Fruit fly (Drosophila melanogaster) S2 (cell line): ENCODE measurements around the gene Mgat4b.

Experiments used
- CG8478 ChIP-seq: fragments of >200 bp; optimal IDR thresholded peaks from 2 replicates; lab custom pipeline; 2018
- CTCF ChIP-seq, 2 experiments: fragments of >200 bp; optimal IDR thresholded peaks; 2 replicates each; lab custom pipeline; 2018

The Mgat4b gene

DNA sequence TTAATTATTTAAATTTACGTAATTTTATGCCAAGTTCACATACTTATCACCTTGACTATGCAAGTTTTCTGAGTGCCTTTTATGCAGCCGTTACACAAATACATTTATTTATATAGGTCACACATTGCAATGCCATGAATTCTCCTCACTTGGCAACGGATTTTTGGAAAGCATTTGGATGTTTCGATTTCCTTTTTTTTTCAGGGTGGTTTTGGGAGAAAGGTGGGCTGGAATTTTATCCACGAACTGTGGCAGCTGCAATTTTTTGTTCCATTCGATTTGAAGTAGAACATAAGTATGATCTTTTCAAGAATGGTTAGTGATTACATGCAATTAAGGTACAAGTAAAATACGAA is 12.8 kb upstream of the Mgat4b start:
- TF ChIP-seq CG8478 (lab: Kevin White, UChicago) (no peak), CTCF (optimal IDR thresholded peaks at IDR 0.05; lab: Kevin White, UChicago) (no peak)

DNA sequence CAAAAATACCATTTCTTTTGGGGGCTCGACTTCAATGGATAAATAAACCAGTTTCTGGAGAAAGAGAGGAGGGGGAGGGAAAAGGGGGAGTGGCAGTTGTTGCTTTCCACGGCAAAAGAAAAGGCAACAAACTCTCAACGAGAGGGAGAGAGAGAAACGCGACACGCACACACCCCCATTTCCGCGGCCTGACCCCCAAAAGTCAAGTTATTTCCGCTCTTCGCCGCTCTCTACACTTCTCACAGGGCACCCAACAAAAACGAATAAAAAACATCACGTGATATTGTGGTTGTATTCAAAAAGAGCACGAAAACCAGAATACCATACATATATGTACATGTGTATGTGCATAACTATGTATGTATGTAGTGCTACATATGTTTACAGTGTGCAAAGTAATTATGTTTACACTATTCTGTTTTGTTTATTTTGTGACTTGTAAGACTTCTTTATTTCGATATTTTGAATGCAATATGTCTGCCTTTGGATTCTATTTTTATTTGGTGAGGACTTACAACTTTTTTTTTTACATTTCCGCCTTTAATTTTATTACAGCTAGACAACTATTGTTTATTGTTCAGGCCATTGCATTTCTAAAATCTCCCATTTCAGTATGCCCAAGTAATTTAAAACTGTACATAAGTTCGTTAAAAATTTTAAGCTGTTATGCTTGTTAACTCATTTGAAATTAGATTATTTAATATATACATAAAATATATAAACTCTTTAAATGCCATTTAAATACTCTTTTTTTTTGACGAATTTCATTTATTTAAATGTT is 12.2 kb upstream of the Mgat4b start:
- no peak for TF ChIP-seq CG8478 (lab: Kevin White, UChicago)
- TF ChIP-seq CTCF (optimal IDR thresholded peaks at IDR 0.05; lab: Kevin White, UChicago) = no peak

DNA sequence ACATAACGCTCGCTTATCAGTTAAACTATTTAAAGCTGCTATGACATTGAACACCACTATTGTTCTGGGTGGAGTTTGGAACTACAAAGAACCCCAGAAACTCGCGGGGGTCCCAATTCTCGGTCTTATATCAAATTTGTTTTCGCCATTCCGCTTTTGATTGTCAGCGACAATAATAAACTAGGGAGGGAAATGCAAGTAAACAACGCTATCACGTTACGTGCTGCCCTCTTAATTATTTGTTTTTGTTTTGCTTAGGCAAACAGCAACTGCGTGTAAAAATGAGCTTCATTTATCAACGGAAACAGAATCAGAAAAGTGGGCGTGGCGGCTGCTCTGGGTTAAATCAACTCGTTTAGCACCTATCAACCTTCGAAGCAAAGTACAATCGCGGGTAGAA is 11.1 kb upstream of the Mgat4b start:
- TF ChIP-seq CTCF (optimal IDR thresholded peaks at IDR 0.05; lab: Kevin White, UChicago) (no peak), CG8478 (lab: Kevin White, UChicago) (no peak)

DNA sequence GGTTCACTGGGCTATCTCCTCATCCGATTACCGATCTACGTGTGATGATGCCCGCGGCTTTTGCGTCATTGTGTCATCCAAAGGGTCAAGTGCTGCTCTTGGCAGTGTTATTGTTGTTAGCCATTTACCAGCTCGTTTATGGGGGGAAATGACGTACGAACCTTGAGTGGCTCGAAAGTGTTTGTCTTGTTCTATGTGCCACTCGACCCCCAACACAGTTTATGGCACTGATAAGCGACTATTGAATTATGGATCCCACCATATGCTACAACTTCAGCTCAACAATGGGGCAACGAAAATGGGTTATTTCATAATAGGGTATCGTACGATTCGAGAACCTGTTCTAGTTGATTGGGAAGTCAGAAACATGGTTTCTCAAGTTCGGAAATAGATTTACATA is 10.2 kb upstream of the Mgat4b start:
- no peak for TF ChIP-seq CG8478 (lab: Kevin White, UChicago)
- no peak for TF ChIP-seq CTCF (optimal IDR thresholded peaks at IDR 0.05; lab: Kevin White, UChicago)

DNA sequence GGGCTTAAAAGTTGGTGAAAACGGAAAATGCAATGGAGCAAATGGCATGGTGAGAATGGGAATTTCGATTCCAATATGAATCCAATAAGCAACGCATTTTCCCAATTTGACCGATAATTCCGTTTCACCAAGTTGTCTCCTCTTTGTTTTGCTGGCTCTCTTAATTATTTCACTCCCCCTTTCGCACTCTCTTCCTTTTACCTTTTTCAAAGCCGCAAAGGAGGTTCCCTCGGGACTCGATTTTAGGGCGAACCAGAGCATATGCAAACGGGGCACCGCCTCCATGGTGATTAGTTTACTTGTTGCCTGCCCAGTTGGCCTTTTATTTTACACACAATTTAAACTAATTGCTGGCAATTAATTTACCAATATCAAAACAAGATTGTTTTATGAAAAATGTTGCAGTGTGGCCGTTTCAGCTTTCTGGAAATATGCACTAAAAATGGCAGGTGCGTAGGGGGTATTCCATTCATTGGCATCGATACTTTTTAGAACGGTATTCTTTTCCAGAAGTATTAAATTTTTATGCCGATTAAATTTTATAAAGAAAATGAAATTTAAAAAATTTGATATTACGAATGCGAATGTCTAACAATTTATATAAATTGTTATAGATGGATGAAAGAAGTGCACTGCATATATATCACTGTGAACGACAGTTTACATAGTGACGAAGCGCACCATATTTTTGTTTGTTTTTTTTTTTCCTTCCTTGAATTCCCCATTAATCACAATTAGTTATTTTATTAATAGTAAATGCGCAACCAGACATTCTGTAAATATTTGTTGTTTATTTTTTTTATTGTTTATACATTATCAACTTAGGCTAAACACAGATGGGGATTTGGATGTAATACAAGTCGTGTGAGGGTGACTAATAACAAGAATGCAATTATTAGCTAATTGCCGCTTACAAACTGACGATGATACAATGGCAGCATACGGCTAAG is 6.9 kb upstream of the Mgat4b start, which contains the start of gene mop:
Gene mop (minus strand): TSS at position 419 of the 950 bp plus-strand sequence.
- TF ChIP-seq CG8478 (lab: Kevin White, UChicago) (no peak), CTCF (optimal IDR thresholded peaks at IDR 0.05; lab: Kevin White, UChicago) (no peak)

DNA sequence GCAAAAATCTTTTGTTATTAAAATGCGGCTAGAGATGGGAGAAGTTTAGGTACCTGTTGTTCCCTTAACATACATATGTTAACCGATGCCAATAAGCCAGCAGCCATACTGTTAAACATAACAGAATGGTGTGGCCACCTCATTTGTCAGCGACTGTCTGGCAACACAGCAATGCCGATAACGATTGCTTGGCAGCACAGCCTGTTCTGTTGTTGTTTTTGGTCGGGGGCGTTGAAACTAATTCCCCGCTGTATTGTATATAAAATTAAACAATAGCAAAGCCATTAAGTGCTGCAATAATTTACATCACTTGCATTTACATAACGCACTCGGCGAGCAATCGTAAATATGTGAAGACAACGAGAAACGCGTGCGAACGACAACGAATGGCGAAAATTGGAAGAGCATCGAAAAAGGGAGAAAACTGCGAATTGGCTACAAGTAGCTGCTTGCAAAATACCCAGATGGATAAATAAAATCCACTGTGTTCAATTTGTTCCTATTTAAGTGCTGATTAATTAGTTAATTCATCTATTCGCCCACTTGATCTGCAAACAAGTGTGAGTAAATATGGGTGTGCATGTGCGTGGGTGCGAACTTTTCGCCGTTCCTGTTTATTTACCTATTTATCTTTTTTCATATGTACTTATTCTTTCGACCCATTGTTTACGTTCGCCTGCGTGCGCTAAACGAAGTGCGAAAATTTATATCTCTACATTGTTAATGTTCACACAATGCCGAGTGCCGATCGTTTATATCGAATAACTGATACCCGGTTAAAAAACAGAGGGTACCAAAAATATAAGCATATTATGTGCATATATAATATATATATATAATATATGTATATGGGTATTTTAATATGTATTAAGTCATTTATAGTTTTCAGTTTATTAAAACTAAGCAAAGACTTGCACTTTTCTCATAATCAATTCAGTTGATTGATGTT is 7.0 kb downstream of the Mgat4b start, which contains the start of the genes Tsen34 and Mgat4a:
Gene Tsen34 (minus strand): TSS at position 8 of the 949 bp plus-strand sequence.
Gene Mgat4a (plus strand): TSS at position 192 of the 949 bp plus-strand sequence.
- TF ChIP-seq CTCF (optimal IDR thresholded peaks at IDR 0.05; lab: Kevin White, UChicago) = peak in 1 of 2 experiments; percentile 29
- no peak for TF ChIP-seq CG8478 (lab: Kevin White, UChicago)

DNA sequence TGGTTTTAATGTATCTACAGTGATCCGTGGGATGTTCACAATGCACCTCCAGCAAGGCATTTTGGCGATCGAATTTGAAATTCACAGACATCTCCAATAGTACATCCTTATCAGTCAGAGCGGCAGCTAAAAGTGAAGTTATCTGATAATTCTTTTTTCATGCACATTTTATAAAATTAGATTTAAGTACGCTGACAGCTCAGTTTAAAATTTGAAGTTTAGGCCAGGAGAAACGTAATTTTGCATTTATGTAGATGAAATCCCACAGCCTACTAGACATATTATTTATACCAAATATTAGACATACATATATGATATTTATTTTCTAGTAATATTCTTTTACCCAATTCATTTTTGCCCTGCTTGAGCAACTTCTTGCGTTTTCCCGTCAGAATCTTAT is 8.1 kb downstream of the Mgat4b start, which contains the start of gene Trl:
Gene Trl (minus strand): TSS at position 101 of the 400 bp plus-strand sequence.
- TF ChIP-seq CTCF (optimal IDR thresholded peaks at IDR 0.05; lab: Kevin White, UChicago) (no peak), CG8478 (lab: Kevin White, UChicago) (no peak)

DNA sequence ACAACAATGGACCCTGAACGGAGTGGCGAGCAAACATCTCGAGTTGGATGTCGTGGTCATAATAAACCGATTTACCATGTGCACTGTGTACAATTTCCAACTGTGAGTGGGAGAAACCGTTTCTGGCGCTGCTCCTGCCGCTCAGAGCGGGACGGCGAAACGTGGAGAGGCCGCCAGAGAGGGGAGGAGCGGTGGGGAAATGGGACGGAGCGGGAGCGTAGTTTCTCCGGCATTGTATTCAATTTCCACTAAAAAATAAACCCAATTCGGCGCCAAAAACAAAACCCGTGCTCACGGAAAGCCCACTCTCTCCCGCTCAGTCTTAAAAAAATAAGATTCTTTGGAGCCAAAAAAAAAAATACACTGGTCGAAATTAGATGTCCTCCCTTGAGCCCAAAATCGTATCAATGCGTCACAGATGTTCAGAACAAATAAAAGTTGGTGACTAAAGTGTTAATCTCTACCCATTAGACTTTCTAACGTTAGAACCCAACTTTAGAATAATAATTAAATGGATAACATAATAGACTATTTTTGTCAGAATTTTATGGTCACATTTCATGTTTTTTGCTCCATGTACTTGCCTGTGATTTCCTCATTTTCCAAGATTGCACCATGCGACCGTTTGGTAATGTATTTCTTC is 9.0 kb downstream of the Mgat4b start:
- no peak for TF ChIP-seq CG8478 (lab: Kevin White, UChicago)
- TF ChIP-seq CTCF (optimal IDR thresholded peaks at IDR 0.05; lab: Kevin White, UChicago) = no peak

DNA sequence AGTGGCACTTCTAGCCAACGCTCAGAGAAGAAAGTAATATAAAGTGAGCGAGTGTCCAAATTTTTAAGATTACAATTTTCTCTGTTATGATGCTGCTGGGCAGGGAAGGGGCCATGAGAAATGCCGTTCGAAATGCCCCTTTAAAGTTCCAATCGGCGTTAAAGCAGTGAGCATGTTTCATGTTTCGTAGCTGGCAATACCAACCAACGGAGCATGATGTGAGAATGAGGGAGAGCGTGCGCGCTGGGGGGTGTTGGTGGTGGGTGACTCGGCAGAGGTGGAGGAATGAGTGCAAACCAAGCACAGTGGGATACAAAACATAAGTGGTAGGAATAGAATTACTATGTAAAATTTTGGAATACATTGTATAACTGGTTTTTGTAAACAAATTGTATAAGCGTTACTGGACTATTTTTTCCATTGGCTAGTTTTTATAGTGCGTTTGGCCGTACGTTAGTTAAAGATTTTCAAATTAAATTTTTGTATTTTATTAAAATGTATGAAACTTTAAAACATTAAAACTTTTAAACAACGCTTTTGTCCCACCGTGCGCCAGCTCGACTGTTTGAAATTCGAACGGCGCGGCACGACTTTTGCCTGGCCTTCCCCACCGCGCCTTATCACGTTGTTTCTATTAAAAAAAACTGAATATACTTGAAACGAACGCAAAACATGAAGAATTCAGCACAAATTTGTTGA is 9.8 kb downstream of the Mgat4b start:
- TF ChIP-seq CG8478 (lab: Kevin White, UChicago) (no peak), CTCF (optimal IDR thresholded peaks at IDR 0.05; lab: Kevin White, UChicago) (no peak)

DNA sequence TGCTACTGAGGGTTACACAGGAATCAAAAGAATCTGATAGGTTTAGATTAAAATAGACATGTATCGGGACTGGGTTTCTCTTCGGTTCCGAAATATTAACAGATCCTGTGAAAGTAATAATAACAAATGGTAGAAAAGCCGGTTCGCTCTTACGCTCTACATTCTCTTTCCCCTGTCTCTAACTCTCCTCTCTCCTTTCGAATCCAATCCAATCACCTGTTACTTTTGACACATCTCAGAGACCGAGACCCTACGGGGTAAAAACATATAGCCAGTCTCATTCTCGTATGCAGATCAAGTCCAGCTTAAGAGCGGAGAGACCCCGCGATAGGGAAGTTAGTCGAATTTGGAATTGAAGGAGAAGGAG is 10.4 kb downstream of the Mgat4b start:
- TF ChIP-seq CG8478 (lab: Kevin White, UChicago) (no peak), CTCF (optimal IDR thresholded peaks at IDR 0.05; lab: Kevin White, UChicago) (no peak)

DNA sequence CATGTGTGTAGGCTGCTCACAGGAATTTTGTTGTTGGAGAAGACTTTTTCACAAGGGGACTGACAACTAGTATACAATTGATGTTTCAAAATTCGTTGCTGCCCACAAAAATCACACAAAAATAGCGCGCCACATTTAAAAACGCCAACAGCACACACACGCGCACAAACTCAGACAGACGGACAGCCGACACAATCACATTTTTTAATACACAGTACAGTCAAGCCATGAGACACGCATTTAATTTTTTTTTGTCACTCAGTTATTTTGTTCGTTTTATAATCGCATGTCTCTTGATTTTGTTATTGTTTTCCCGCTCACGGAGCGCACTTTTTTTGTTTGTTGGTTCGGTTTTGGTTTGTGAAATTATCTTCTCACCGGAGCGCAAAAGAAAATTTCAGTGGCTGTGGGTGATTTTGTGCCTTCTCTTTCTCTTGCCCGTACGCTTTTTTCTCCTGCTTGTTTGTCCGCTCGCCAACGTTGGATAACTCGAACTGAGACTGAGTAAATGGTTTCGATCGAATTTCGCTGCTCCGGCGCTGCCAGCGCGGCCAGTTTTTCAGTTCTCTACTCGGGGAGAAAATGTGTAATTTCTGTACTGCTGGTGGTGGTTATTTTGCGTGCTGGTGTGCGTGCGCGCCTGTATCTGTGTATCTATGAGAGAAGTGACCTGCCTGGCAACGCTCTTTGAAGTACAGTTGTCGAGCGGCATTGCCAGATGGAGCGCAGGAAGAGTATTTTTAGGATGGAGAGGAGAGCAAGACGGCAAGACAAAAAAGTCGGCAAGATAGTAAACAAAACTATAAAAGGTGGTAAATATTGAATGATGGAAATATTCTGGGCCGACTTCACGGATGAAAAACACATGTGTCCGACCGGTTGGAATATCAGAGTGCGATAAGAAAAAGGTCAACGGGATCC is 11.4 kb downstream of the Mgat4b start, which contains the start of gene CG42507:
Gene CG42507 (minus strand): TSS at position 499 of the 921 bp plus-strand sequence.
- TF ChIP-seq CTCF (optimal IDR thresholded peaks at IDR 0.05; lab: Kevin White, UChicago) = no peak
- TF ChIP-seq CG8478 (lab: Kevin White, UChicago) = no peak
